Worm (Caenorhabditis elegans) whole organism, late embryonic: Measurements from ENCODE around the gene T23B7.2.

Experiments used
- T23F11.4 ChIP-seq: fragments of 200-800 bp; sonication (Bioruptor generic); optimal IDR thresholded peaks from 2 replicates; lab custom pipeline; 2018; ENCODE audit warnings: mild to moderate bottlenecking, missing genetic modification characterization, missing compliant biosample characterization
- nfya-1 ChIP-seq: sonication (generic microtip); optimal IDR thresholded peaks from 2 replicates; lab custom pipeline; 2017; ENCODE audit warnings: missing genetic modification characterization, mild to moderate bottlenecking, missing compliant biosample characterization, antibody characterized with exemption, moderate library complexity
- pha-4 ChIP-seq: fragments of 150-350 bp; optimal IDR thresholded peaks from 2 replicates; lab custom pipeline; 2018; ENCODE audit warnings: missing biosample characterization, missing genetic modification reagents, missing genetic modification characterization
- sox-4 ChIP-seq: sonication (generic microtip); optimal IDR thresholded peaks from 2 replicates; lab custom pipeline; 2017; ENCODE audit warnings: mild to moderate bottlenecking, missing genetic modification characterization, inconsistent platforms, missing compliant biosample characterization
- unc-55 ChIP-seq: sonication (generic microtip); optimal IDR thresholded peaks from 2 replicates; lab custom pipeline; 2017; ENCODE audit warnings: missing biosample characterization, missing genetic modification reagents, missing genetic modification characterization
- zip-5 ChIP-seq: sonication (generic microtip); optimal IDR thresholded peaks from 2 replicates; lab custom pipeline; 2016; ENCODE audit warnings: missing genetic modification characterization, missing compliant biosample characterization

DNA sequence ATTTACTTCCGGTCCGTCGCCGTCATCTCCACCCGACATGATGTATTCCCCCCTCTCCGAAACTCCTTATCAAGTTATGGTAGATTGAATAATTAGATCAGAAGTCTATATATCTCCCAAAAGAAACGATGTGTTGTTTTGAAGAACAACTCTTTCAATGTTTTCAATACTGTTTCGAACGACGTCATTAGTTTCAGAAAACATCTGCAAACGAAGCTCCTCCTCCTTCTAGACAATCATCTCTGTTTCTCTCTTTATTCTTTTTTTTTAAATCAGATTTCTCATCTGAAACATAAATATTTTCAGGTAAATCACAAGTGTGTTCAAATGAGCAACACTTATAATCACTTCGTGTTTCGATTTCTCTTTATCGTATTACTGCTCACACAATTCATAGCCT is 7.8 kb upstream of the T23B7.2 start, which contains the start of gene T23B7.3:
- TF ChIP-seq zip-5 (tag; lab: Kevin White, UChicago) (no peak), pha-4 (no peak), sox-4 (tag; lab: Kevin White, UChicago) (no peak), T23F11.4 (GFP tag; lab: Kevin White, UChicago) (no peak), nfya-1 (tag; lab: Kevin White, UChicago) (no peak), unc-55 (GFP tag; lab: Kevin White, UChicago) (no peak)
